Worm (Caenorhabditis elegans): ENCODE results near the gene rsp-7.

- TF ChIP-seq ceh-16 (tag; optimal IDR thresholded peaks at IDR 0.05) (no peak), zag-1 (tag; optimal IDR thresholded peaks at IDR 0.05) (no peak), ztf-11 (tag; optimal IDR thresholded peaks at IDR 0.05) (no peak), nhr-11 (tag; optimal IDR thresholded peaks at IDR 0.05) (no peak), ZK546.5 (tag; optimal IDR thresholded peaks at IDR 0.05) (no peak), ztf-4 (tag; optimal IDR thresholded peaks at IDR 0.05) (no peak), lin-39 (tag; optimal IDR thresholded peaks at IDR 0.05) (no peak), ama-1 (optimal IDR thresholded peaks at IDR 0.05) (no peak), jun-1 (tag; optimal IDR thresholded peaks at IDR 0.05) (no peak)
Measured at ce11 chrII:10643403-10643802, 15.6 kb upstream of the rsp-7 start, which contains the start of gene M28.4.

Data from whole organism, L3 larva.